Fruit fly (Drosophila melanogaster) whole organism, embryonic: Measurements from ENCODE around the gene CG43999.

ENCODE experiments used
- Awh ChIP-seq: fragments of 200-800 bp; sonication (Bioruptor generic); IDR thresholded peaks from 2 replicates; pipeline ENCODE4, ENCODE4 v1.3.6; 2022; ENCODE audit warnings: missing biosample characterization, missing genetic modification characterization
- CG11696 ChIP-seq: fragments of 200-800 bp; sonication (Bioruptor generic); IDR thresholded peaks from 2 replicates; pipeline ENCODE4 v1.3.6; 2022; ENCODE audit warnings: missing biosample characterization, missing genetic modification characterization
- CG12155 ChIP-seq: fragments of 200-800 bp; sonication (Bioruptor generic); optimal IDR thresholded peaks from 3 replicates; lab custom pipeline; 2016; ENCODE audit warnings: missing biosample characterization, missing genetic modification characterization
- CG16779 ChIP-seq: fragments of 200-800 bp; sonication (Bioruptor generic); IDR thresholded peaks from 2 replicates; pipeline ENCODE4 v1.3.6; 2022; ENCODE audit warnings: missing biosample characterization, missing genetic modification characterization
- CG16813 ChIP-seq: fragments of 200-800 bp; sonication (Bioruptor generic); IDR thresholded peaks from 3 replicates; pipeline ENCODE4 v1.3.6; 2022; ENCODE audit warnings: missing biosample characterization, missing genetic modification characterization; ENCODE audit not compliant: partially characterized antibody
- CG17328 ChIP-seq: fragments of 200-800 bp; sonication (Bioruptor generic); IDR thresholded peaks from 2 replicates; pipeline ENCODE4 v1.3.6; 2022; ENCODE audit warnings: missing biosample characterization, missing genetic modification characterization
- CG17912 ChIP-seq: fragments of 200-800 bp; sonication (Bioruptor generic); optimal IDR thresholded peaks from 2 replicates; lab custom pipeline; 2018; ENCODE audit warnings: missing biosample characterization, mild to moderate bottlenecking, missing genetic modification characterization
- CG18619 ChIP-seq: fragments of 200-800 bp; sonication (Bioruptor generic); optimal IDR thresholded peaks from 3 replicates; lab custom pipeline; 2017; ENCODE audit warnings: missing biosample characterization, mild to moderate bottlenecking, missing genetic modification characterization
- CG2116 ChIP-seq: fragments of 200-800 bp; sonication (Bioruptor generic); optimal IDR thresholded peaks from 3 replicates; lab custom pipeline; 2018; ENCODE audit warnings: missing biosample characterization, mild to moderate bottlenecking, missing genetic modification characterization
- CG31441 ChIP-seq: fragments of 200-800 bp; sonication (Bioruptor generic); IDR thresholded peaks from 2 replicates; pipeline ENCODE4 v1.3.6; 2022; ENCODE audit warnings: missing biosample characterization, missing genetic modification characterization
- CG4617 ChIP-seq: fragments of 200-800 bp; sonication (Bioruptor generic); optimal IDR thresholded peaks from 3 replicates; lab custom pipeline; 2016; ENCODE audit warnings: missing biosample characterization, missing genetic modification characterization, borderline replicate concordance
- CG6175 ChIP-seq: fragments of 200-800 bp; sonication (Bioruptor generic); IDR thresholded peaks from 3 replicates; pipeline ENCODE4 v1.3.6; 2022; ENCODE audit warnings: missing biosample characterization, missing genetic modification characterization
- CG6791 ChIP-seq: fragments of 200-800 bp; sonication (Bioruptor generic); IDR thresholded peaks from 3 replicates; pipeline ENCODE4 v1.3.6; 2022; ENCODE audit warnings: missing biosample characterization, missing genetic modification characterization; ENCODE audit not compliant: partially characterized antibody
- CG8388 ChIP-seq: fragments of 200-800 bp; sonication (Bioruptor generic); optimal IDR thresholded peaks from 2 replicates; lab custom pipeline; 2019; ENCODE audit warnings: missing biosample characterization, mild to moderate bottlenecking, missing genetic modification characterization, moderate library complexity
- CG9437 ChIP-seq: fragments of 200-800 bp; sonication (Bioruptor generic); optimal IDR thresholded peaks from 2 replicates; lab custom pipeline; 2018; ENCODE audit warnings: missing biosample characterization, mild to moderate bottlenecking, missing genetic modification characterization
- CoRest ChIP-seq: fragments of 200-800 bp; sonication (Bioruptor generic); optimal IDR thresholded peaks from 3 replicates; lab custom pipeline; 2018; ENCODE audit warnings: missing biosample characterization, mild to moderate bottlenecking, missing genetic modification characterization, moderate library complexity
- D19B ChIP-seq: fragments of 200-800 bp; sonication (Bioruptor generic); optimal IDR thresholded peaks from 2 replicates; lab custom pipeline; 2017; ENCODE audit warnings: missing biosample characterization, mild to moderate bottlenecking, missing genetic modification characterization
- Dek ChIP-seq: fragments of 200-800 bp; sonication (Bioruptor generic); optimal IDR thresholded peaks from 3 replicates; lab custom pipeline; 2019; ENCODE audit warnings: missing biosample characterization, mild to moderate bottlenecking, missing genetic modification characterization, moderate library complexity
- Doc2 ChIP-seq: fragments of 200-800 bp; sonication (Bioruptor generic); IDR thresholded peaks from 2 replicates; pipeline ENCODE4 v1.3.6; 2022; ENCODE audit warnings: missing biosample characterization, missing genetic modification characterization
- Dref ChIP-seq: fragments of 200-800 bp; sonication (Bioruptor generic); IDR thresholded peaks from 2 replicates; pipeline ENCODE4 v1.3.6; 2022; ENCODE audit warnings: missing biosample characterization, missing genetic modification characterization
- ERR ChIP-seq: fragments of 200-800 bp; sonication (Bioruptor generic); optimal IDR thresholded peaks from 2 replicates; lab custom pipeline; 2016; ENCODE audit warnings: missing biosample characterization, missing genetic modification characterization
- Fer1 ChIP-seq: fragments of 200-800 bp; sonication (Bioruptor generic); optimal IDR thresholded peaks from 2 replicates; lab custom pipeline; 2017; ENCODE audit warnings: missing biosample characterization, mild to moderate bottlenecking, missing genetic modification characterization
- H2.0 ChIP-seq: fragments of 200-800 bp; sonication (Bioruptor generic); IDR thresholded peaks from 2 replicates; pipeline ENCODE4 v1.3.6; 2022; ENCODE audit warnings: missing biosample characterization, missing genetic modification characterization
- HmgD ChIP-seq: fragments of 200-800 bp; sonication (Bioruptor generic); optimal IDR thresholded peaks from 3 replicates; lab custom pipeline; 2016; ENCODE audit warnings: missing biosample characterization, missing genetic modification characterization
- HmgZ ChIP-seq: fragments of 200-800 bp; sonication (Bioruptor generic); optimal IDR thresholded peaks from 2 replicates; lab custom pipeline; 2018; ENCODE audit warnings: missing biosample characterization, mild to moderate bottlenecking, missing genetic modification characterization
- Hmx ChIP-seq: fragments of 200-800 bp; sonication (Bioruptor generic); optimal IDR thresholded peaks from 2 replicates; lab custom pipeline; 2016; ENCODE audit warnings: missing biosample characterization, missing genetic modification characterization
- Lpt ChIP-seq: fragments of >200 bp; optimal IDR thresholded peaks from 2 replicates; lab custom pipeline; 2018; ENCODE audit warnings: missing biosample characterization, missing genetic modification characterization
- NK7.1 ChIP-seq: fragments of 200-800 bp; sonication (Bioruptor generic); optimal IDR thresholded peaks from 3 replicates; lab custom pipeline; 2016; ENCODE audit warnings: missing biosample characterization, missing genetic modification characterization
- Poxn ChIP-seq: fragments of 200-800 bp; sonication (Bioruptor generic); IDR thresholded peaks from 2 replicates; pipeline ENCODE4 v1.3.6; 2022; ENCODE audit warnings: missing biosample characterization, missing genetic modification characterization
- Side ChIP-seq: fragments of 200-800 bp; sonication (Bioruptor generic); optimal IDR thresholded peaks from 2 replicates; lab custom pipeline; 2016; ENCODE audit warnings: missing biosample characterization, missing genetic modification characterization
- Six4 ChIP-seq: fragments of 200-800 bp; sonication (Bioruptor generic); optimal IDR thresholded peaks from 2 replicates; lab custom pipeline; 2016; ENCODE audit warnings: missing biosample characterization, missing genetic modification characterization
- Spps ChIP-seq: fragments of 200-800 bp; sonication (Bioruptor generic); optimal IDR thresholded peaks from 2 replicates; lab custom pipeline; 2018; ENCODE audit warnings: missing biosample characterization, mild to moderate bottlenecking, missing genetic modification characterization
- Stat92E ChIP-seq, 3 experiments: fragments of >200 bp in 2 of 3; fragments of 200-800 bp in 1 of 3; sonication (Bioruptor generic) in 1 of 3; optimal IDR thresholded peaks; 2 replicates each; lab custom pipeline; 2017 to 2019; ENCODE audit warnings: missing biosample characterization in 3 of 3, missing genetic modification characterization in 3 of 3, mild to moderate bottlenecking in 1 of 3, moderate library complexity in 1 of 3
- Vsx1 ChIP-seq: fragments of 200-800 bp; sonication (Bioruptor generic); optimal IDR thresholded peaks from 2 replicates; lab custom pipeline; 2017; ENCODE audit warnings: missing biosample characterization, mild to moderate bottlenecking, missing genetic modification characterization, missing genetic modification reagents
- cato ChIP-seq: fragments of 200-800 bp; sonication (Bioruptor generic); optimal IDR thresholded peaks from 2 replicates; lab custom pipeline; 2016; ENCODE audit warnings: missing biosample characterization, missing genetic modification characterization, borderline replicate concordance
- corto ChIP-seq: fragments of 200-800 bp; sonication (Bioruptor generic); optimal IDR thresholded peaks from 2 replicates; lab custom pipeline; 2016; ENCODE audit warnings: missing biosample characterization, mild to moderate bottlenecking, missing genetic modification characterization, moderate library complexity
- crol ChIP-seq: fragments of 200-800 bp; sonication (Bioruptor generic); IDR thresholded peaks from 2 replicates; pipeline ENCODE4 v1.3.6; 2022; ENCODE audit warnings: missing biosample characterization, missing genetic modification characterization
- crp ChIP-seq, 2 experiments: fragments of 200-800 bp; sonication (Bioruptor generic); optimal IDR thresholded peaks; 2 replicates in 1 of 2; 3 replicates in 1 of 2; lab custom pipeline; 2017; ENCODE audit warnings: missing biosample characterization in 2 of 2, missing genetic modification characterization in 2 of 2, mild to moderate bottlenecking in 1 of 2, moderate library complexity in 1 of 2
- dmrt11E ChIP-seq: fragments of 200-800 bp; sonication (Bioruptor generic); optimal IDR thresholded peaks from 3 replicates; lab custom pipeline; 2018; ENCODE audit warnings: missing biosample characterization, mild to moderate bottlenecking, missing genetic modification characterization, moderate library complexity
- emc ChIP-seq: fragments of 200-800 bp; sonication (Bioruptor generic); optimal IDR thresholded peaks from 2 replicates; lab custom pipeline; 2016; ENCODE audit warnings: missing biosample characterization, missing genetic modification characterization
- en ChIP-seq: fragments of 200-800 bp; sonication (Bioruptor generic); optimal IDR thresholded peaks from 2 replicates; lab custom pipeline; 2016; ENCODE audit warnings: missing biosample characterization, missing genetic modification characterization
- ewg ChIP-seq: fragments of 200-800 bp; sonication (Bioruptor generic); optimal IDR thresholded peaks from 3 replicates; lab custom pipeline; 2017; ENCODE audit warnings: mild to moderate bottlenecking, missing biosample characterization, missing genetic modification reagents, missing genetic modification characterization
- fd3F ChIP-seq: fragments of 200-800 bp; sonication (Bioruptor generic); optimal IDR thresholded peaks from 2 replicates; lab custom pipeline; 2018; ENCODE audit warnings: missing biosample characterization, mild to moderate bottlenecking, missing genetic modification characterization, moderate library complexity
- maf-S ChIP-seq: fragments of 200-800 bp; sonication (Bioruptor generic); optimal IDR thresholded peaks from 2 replicates; lab custom pipeline; 2016; ENCODE audit warnings: missing biosample characterization, missing genetic modification characterization
- otp ChIP-seq: fragments of 200-800 bp; sonication (Bioruptor generic); IDR thresholded peaks from 3 replicates; pipeline ENCODE4, ENCODE4 v1.3.6; 2022; ENCODE audit warnings: missing biosample characterization, missing genetic modification characterization
- rib ChIP-seq: fragments of 200-800 bp; sonication (Bioruptor generic); IDR thresholded peaks from 2 replicates; pipeline ENCODE4 v1.3.6; 2022; ENCODE audit warnings: missing biosample characterization, missing genetic modification characterization
- sens ChIP-seq: fragments of 200-800 bp; sonication (Bioruptor generic); peaks from one replicate; lab custom pipeline; 2016; ENCODE audit warnings: missing biosample characterization, missing genetic modification characterization
- sim ChIP-seq: fragments of 200-800 bp; sonication (Bioruptor generic); IDR thresholded peaks from 2 replicates; pipeline ENCODE4 v1.3.6; 2022; ENCODE audit warnings: missing biosample characterization, missing genetic modification characterization
- zfh1 ChIP-seq: fragments of 200-800 bp; sonication (Bioruptor generic); IDR thresholded peaks from 3 replicates; pipeline ENCODE4 v1.3.6; 2022; ENCODE audit warnings: missing biosample characterization, missing genetic modification characterization

Gene CG43999

DNA sequence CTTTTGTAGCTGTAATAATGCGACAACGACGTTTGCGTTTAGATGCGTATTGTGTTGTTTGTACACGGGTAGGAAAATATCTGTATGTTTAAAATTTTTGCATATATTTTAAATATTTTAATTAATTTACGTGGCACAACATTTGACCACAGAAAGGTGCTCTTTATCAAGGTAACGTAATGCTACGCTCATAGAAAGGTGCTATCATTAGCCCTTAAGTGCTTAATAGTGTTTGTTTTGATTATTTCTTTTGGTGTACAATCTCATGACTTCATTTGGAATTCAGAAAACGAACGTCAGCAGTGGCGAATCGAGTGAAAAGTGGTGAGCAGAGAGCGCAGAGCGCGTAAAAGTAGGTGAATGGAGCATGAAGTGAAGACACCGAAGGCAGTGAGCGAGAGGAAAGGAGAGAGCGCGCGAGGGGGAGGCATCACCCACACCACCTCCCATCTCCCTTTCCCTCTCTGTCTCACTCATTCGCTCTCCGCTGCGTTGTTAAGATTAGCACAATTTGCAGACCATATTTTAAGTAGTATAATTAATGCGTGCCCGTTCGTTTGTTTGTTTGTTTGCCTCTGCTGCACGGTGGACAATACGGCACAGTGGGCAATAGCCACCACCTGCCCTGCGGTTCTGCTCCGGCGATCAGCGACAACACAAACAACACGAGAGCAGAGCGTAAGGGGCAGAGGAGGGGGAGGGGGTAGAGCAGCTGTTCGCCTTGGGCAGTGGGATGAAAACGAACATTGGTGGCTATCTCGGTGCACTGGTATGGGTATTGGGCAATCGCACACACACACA lies 6.9 kb downstream of the CG43999 start (continued):
- TF ChIP-seq Spps (no peak), ERR (GFP tag; lab: Kevin White, UChicago) (no peak), Dek (tag; lab: Kevin White, UChicago) (peak; percentile 14), CG16779 (GFP tag; lab: Robert Waterston, UW) (no peak), HmgD (GFP tag; lab: Kevin White, UChicago) (peak; percentile 49), en (GFP tag; lab: Kevin White, UChicago) (no peak), crp (GFP tag; optimal IDR thresholded peaks at IDR 0.05; lab: Kevin White, UChicago) (peak in 1 of 2 experiments; percentile 79), D19B (GFP tag; lab: Kevin White, UChicago) (no peak), CG8388 (peak; percentile 24), Fer1 (peak; percentile 33), CG17328 (GFP tag; lab: Robert Waterston, UW) (peak; percentile 62), Six4 (peak; percentile 10), fd3F (GFP tag; lab: Kevin White, UChicago) (peak; percentile 59), rib (GFP tag; lab: Robert Waterston, UW) (no peak; the same call in 1 of the 2 replicates), Doc2 (GFP tag; lab: Robert Waterston, UW) (no peak), maf-S (GFP tag; lab: Kevin White, UChicago) (no peak), CG16813 (GFP tag; lab: Robert Waterston, UW) (no peak), Poxn (no peak), CG12155 (GFP tag; lab: Kevin White, UChicago) (no peak), CG11696 (GFP tag; lab: Robert Waterston, UW) (no peak), CG6791 (GFP tag; lab: Robert Waterston, UW) (no peak), Dref (no peak), Lpt (GFP tag; lab: Kevin White, UChicago) (no peak), Vsx1 (no peak), CG31441 (0 out of 2 replicates have a peak, but pooled peaks have one; percentile 17), CG4617 (GFP tag; lab: Kevin White, UChicago) (no peak), H2.0 (peak; percentile 61), NK7.1 (GFP tag; lab: Kevin White, UChicago) (no peak), Hmx (GFP tag; lab: Kevin White, UChicago) (no peak), crol (GFP tag; lab: Robert Waterston, UW) (peak; percentile 98), Awh (peak; percentile 54; the same call in 1 of the 2 replicates), CG9437 (GFP tag; lab: Kevin White, UChicago) (no peak), sim (no peak), dmrt11E (tag; lab: Kevin White, UChicago) (no peak), emc (no peak), Side (GFP tag; lab: Kevin White, UChicago) (peak; percentile 38), Stat92E (GFP tag; optimal IDR thresholded peaks at IDR 0.05; lab: Kevin White, UChicago) (no peak), CoRest (tag; lab: Kevin White, UChicago) (peak; percentile 37), CG2116 (no peak), sens (peak; percentile 80), CG17912 (GFP tag; lab: Kevin White, UChicago) (no peak), otp (GFP tag; lab: Robert Waterston, UW) (peak; percentile 49; the same call in 1 of the 3 replicates), corto (no peak), ewg (GFP tag; lab: Kevin White, UChicago) (no peak), HmgZ (tag; lab: Kevin White, UChicago) (peak; percentile 53), CG18619 (GFP tag; lab: Kevin White, UChicago) (peak; percentile 22), CG6175 (no peak; the same call in 2 of the 3 replicates), cato (no peak), zfh1 (GFP tag; lab: Robert Waterston, UW) (peak; percentile 57; the same call in 1 of the 3 replicates)
